Worm (Caenorhabditis elegans) whole organism, dauer: ENCODE results near the gene F13E9.19.

ENCODE experiments used
- unc-62 ChIP-seq: sonication (generic microtip); optimal IDR thresholded peaks from 2 replicates; lab custom pipeline; 2017; ENCODE audit warnings: missing biosample characterization, missing genetic modification reagents, missing genetic modification characterization

F13E9.19 gene

DNA sequence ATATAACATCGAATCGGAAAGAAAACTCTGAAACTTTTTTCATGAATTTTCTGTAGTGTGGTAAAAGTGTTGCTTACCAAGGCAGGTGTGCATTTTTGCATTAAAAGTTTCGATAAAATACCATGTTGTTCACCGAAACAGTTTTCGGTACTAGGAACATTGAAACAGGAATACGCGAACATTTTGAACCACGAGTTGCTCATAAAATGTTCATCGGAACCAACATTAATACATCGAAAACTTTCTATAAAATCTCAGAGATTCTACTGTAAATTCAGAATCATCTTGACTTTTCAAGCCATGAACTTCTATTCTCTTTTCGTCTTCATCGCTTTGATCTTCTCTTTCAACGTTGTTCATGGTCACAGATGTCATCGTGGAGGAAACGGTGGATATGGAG, 18.9 kb upstream of the F13E9.19 start, which contains the start of gene fipr-15:
TSS of gene fipr-15 (plus strand) at position 301 of the 400 bp plus-strand sequence.
- TF ChIP-seq unc-62 (GFP tag; lab: Kevin White, UChicago): no peak

DNA sequence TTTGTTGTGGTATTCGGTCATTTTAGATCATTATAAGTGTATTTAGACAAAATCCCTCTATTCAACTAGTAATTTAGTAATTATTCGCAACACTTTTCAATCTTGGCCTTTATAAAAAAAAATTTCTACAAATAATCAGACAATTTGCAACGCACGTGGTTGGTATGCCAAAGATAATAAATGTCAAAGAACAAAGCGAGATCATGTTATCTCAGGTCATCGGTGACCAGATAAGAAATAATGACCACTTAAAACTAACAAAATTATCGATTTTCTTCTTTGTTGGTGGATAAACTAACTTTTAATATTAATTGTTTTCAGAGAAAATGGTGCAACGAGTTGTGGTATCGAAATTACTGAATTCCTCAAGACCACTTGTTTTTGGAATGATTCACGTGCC, 18.0 kb upstream of the F13E9.19 start, which contains the start of gene F13E9.13:
TSS of gene F13E9.13 (plus strand) at position 317 of the 400 bp plus-strand sequence.
- TF ChIP-seq unc-62 (GFP tag; lab: Kevin White, UChicago): no peak

DNA sequence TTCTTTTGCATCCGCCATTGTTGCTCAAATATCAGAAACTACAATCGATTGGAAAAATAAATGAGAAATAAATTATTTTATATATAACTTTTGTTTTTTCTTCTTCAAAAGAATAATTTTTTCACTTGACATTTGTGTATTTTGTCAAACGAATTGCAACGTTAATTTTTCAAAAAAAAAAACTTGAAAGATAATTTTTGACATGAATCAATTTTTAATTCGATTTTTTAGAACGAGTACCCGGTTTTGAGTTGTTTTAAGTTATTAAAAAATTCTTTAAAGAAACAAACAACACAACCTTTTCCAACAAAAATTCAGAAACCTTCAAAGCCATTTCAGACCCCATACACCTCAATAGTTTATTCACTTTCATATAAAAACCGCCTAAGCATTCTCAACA, 14.9 kb upstream of the F13E9.19 start, which contains the start of gene F13E9.5:
TSS of gene F13E9.5 (minus strand) at position 101 of the 400 bp plus-strand sequence.
- no peak for TF ChIP-seq unc-62 (GFP tag; lab: Kevin White, UChicago)

DNA sequence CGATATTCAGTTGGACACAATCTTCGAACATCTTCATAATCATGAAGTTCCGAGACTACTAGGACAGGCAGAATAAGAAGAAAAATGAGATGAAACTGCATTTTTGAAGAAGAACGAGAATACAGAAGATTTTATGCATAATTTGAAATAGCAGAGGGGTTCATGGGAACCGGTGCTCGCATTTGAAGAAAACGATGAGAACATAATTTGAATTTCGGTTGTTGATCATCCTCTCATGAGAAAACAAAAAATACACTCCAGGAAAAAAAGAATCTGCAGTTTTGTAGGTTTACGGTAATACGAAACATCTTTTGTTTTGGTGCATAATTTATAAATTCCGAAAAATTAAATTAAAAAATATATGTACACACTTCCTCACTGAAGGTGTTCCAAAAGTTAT, 13.3 kb upstream of the F13E9.19 start, which contains the start of gene srlf-11:
TSS of gene srlf-11 (minus strand) at position 101 of the 400 bp plus-strand sequence.
- TF ChIP-seq unc-62 (GFP tag; lab: Kevin White, UChicago): no peak

DNA sequence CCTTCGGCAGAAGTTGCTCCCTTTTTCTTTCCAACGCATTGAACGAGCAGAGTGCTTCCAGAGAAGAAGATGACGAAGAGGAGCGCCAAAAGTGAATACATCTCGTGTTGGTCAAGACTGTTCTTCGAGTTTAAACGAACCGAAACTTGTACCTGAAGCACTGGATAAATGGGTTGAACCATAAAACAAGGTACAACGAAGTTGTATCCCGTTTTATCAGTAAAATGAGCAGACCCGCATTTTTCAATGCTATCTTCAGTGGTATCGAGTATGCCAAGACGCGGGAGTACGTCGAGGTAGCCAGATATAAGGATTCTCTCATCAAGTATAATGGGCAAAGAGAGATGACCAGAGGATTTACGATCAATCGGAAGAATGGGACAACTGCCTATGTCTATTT, 11.9 kb upstream of the F13E9.19 start, which contains the start of gene F13E9.16:
TSS of gene F13E9.16 (minus strand) at position 101 of the 400 bp plus-strand sequence.
- TF ChIP-seq unc-62 (GFP tag; lab: Kevin White, UChicago): no peak

DNA sequence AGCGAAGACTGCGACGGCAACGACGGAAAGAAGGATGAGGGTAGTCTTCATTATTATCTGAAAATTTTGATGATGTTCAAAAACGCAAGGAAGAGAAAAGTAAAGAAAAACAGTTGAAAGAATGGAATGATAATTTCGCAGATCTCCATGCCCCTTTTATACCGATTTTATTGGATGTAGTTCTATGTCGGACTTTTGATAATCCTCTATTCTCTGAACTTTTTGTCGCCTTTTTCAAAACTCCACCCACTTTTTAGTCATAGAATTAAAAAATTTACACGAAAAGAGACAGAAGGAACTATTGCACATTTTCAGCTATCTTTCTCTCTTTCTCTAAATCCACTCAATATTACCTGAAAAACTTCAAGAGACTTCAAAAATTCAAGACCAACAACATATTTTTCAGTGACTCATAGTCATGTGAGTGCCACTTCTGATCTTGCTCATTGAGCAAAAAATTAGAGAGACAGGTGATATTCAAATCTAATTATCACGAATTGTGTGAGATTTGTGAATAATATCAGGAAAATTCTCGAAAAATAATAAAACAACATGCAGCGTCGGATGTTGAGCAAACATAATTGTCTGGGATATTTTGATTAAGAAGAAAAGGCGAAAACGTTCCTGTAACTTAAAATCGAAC, 9.3 kb upstream of the F13E9.19 start, which contains the start of gene F13E9.15:
TSS of gene F13E9.15 (minus strand) at position 51 of the 643 bp plus-strand sequence.
- no peak for TF ChIP-seq unc-62 (GFP tag; lab: Kevin White, UChicago)

DNA sequence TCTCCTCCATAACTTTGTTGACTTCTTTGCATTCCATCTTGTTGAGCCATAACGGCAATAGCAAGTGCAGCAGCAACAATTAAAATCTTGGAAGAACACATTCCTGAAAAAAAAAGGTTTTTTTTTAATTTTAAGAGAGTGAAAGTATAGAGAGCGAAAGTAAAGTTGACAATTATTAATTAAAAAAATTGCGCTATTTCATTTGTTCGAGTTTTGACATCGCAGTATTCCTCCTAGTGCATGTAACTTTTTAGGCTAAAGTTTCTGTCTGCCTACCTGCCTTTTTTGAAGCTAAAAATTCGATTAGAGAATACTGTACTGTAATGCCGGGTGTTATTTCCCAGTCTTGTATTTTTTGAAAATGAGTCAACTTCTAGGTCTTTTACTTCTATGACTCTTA, 7.2 kb upstream of the F13E9.19 start, which contains the start of gene srlf-12:
TSS of gene srlf-12 (minus strand) at position 101 of the 400 bp plus-strand sequence.
- TF ChIP-seq unc-62 (GFP tag; lab: Kevin White, UChicago): no peak

DNA sequence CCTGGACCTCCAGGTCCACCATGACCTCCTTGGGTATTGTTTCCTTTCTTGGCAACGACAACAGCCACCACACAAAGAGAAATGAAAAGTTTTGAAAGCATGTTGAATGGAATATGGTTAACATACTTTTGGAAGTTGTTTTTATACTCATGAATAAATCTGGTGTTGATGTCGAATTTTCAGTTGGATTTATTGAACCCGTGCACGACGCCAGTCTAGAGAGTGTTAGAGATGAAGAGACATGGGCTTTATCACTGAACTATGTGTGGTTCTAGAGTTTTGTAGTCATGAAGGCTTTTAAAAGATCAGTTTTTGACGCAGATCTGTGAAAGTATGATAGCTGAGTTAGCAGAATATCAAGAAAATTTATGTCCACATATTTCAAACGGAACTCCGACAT, 5.0 kb upstream of the F13E9.19 start, which contains the start of gene srlf-14:
TSS of gene srlf-14 (minus strand) at position 101 of the 400 bp plus-strand sequence.
- no peak for TF ChIP-seq unc-62 (GFP tag; lab: Kevin White, UChicago)

DNA sequence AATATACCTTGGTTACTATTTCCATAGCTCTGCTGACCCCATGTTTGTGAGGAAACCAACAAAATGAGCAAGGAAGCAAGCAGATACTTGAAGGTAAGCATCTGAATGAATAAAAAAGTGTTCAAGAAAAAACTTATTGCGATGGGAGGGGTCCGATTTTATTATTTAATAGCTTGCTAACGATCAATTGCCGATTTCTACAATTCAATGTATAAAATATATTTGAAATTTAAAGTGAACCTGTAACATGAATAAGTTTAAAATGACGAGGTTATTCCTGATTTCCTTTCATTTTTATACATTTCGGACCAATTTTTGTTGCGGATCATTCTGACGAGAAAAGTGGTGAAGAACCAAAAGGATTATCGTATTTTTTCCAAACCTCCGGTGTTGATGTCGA, 2.7 kb upstream of the F13E9.19 start, which contains the start of gene srlf-13:
TSS of gene srlf-13 (minus strand) at position 101 of the 400 bp plus-strand sequence.
- TF ChIP-seq unc-62 (GFP tag; lab: Kevin White, UChicago): no peak

DNA sequence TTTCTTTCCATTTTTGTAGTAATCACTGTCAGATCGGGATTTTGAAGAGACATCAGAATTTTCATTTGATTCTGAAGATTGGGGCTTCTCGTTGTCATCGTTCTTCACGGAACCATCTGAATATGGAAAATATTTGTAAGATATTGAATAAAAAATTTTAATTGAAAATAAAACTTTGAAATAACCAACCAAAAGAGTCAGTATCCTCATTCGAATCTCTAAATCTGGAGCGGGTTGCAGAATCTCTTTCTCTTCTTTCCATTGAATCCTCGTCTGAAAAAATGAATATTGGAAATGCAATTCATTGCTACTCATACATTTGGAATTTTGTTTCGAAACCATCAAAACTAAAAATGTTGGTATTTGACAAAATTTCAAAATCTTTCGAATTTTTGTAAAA, 1.0 kb upstream of the F13E9.19 start:
- TF ChIP-seq unc-62 (GFP tag; lab: Kevin White, UChicago): no peak

DNA sequence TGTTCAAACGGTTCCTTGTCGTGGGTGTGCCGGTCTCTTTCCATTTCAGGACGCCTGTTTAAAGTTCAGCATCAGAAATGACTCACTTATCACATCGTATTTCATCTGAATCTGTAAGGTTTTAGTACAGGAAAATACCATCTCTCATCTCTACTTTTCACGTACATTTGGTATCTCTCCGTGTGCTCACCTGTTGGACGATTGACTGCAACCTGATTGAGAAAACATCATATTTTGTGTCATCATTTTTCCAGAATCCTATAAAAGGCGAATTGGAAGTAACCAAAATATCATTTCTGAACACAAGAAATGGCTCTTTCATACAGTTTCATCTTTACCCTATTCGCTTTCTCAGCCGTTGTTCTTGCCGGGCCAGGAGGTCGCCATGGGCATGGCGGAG, 877 bp downstream of the F13E9.19 start, which contains the start of gene srlf-30:
TSS of gene srlf-30 (plus strand) at position 301 of the 400 bp plus-strand sequence.
- no peak for TF ChIP-seq unc-62 (GFP tag; lab: Kevin White, UChicago)

DNA sequence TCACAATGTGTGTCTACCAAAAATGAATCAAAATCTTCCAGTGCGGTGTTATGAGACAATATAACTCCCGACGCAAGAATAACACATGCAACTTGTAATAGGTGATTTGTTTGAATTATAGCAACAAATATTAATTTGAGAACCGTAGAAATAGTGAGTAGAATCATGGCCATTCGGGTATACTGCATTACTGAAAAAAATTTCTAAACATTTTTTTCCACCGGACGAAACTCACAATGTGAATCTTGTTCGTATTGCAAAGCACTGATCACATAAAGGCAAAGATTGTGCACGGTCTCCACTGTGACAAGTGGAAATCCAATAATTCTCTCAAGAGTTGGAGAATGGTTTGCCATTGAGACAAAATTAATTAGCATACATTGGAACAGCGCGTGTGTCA, 3.3 kb downstream of the F13E9.19 start:
- TF ChIP-seq unc-62 (GFP tag; lab: Kevin White, UChicago): no peak

DNA sequence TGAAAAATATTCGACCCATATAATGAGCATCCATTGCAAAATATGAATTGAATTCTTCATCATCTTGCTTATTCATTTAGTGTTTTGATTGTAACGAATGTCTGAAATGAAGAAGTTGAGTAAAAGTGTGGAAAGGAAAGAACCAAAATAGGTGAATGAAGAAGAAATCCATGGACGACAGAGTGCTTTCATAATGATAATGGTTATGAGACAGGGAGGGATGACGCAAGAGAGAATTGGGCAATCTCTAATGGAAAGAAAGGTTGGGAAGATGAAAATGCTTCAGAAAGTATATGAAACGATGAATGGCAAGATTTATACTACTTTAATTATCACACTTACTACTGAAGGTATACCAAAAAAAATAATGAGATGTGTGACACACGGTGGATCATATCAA, 5.1 kb downstream of the F13E9.19 start, which contains the start of gene ZK596.3:
TSS of gene ZK596.3 (minus strand) at position 101 of the 400 bp plus-strand sequence.
- no peak for TF ChIP-seq unc-62 (GFP tag; lab: Kevin White, UChicago)

DNA sequence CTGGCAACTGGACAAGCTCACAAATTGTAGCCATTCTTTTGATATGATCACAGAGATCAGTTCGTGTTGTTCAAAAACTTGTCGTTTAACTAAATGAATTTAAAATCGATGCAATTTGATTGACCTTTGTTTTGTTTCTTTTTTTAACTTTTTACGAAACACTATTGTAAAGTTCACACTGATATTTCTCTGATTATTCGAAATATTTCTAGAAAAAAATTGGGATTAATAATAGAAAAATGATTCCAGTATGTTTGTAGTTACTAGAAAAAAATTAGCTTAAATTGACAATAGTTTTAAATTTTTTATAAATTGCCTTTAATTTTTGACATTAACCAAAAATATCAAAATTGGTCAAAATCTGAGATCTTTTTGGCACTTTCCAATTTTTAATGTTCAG, 10.0 kb downstream of the F13E9.19 start, which contains the start of gene ZK596.2:
TSS of gene ZK596.2 (minus strand) at position 101 of the 400 bp plus-strand sequence.
- TF ChIP-seq unc-62 (GFP tag; lab: Kevin White, UChicago): no peak

DNA sequence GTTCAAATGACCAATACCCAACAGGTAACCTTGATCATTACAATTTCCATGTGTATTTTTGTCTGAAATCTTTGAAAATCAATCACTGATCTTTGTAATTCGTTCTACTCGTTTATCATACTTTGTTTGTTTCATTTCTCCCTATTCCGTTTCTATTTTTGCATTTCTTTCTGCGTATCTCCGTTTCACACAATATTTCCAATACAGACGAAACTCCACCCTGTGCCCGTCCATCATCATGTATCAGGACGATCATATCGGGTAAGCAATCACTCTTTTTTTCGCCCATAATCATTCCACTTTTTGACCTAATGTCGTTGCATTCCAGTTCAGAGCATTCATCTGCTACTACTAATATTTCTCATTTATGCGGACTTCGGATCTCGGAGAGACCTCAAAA, 10.5 kb downstream of the F13E9.19 start, which contains the start of gene pyk-2:
TSS of gene pyk-2 (plus strand) at position 206 of the 400 bp plus-strand sequence.
- TF ChIP-seq unc-62 (GFP tag; lab: Kevin White, UChicago): no peak

DNA sequence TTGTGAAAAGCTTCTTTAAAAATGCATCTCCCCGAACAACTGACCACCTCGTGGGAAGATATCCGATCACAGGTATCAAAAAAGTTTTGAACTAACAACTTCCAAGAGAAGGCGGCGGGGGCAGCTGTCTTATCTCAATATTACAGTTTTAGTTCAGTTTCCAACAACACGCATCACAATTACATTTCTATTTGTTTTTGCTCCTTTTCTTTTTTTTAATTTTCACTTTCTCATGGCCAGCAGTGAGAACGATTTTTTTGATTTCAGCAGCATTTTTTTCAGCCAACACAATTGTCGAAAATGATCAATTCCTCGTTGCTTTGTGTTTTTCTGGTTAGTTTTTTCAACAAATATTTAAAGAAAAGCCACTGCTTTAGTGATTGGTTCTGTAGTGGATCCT, 13.9 kb downstream of the F13E9.19 start, which contains the start of gene ZK593.2:
TSS of gene ZK593.2 (plus strand) at position 301 of the 400 bp plus-strand sequence.
- no peak for TF ChIP-seq unc-62 (GFP tag; lab: Kevin White, UChicago)
